Fruit fly (Drosophila melanogaster): Measurements from ENCODE around the gene CG17544.
A peak's percentile ranks its signal among the peaks of the same experiment; 100 is the strongest.

Gene CG17544

DNA sequence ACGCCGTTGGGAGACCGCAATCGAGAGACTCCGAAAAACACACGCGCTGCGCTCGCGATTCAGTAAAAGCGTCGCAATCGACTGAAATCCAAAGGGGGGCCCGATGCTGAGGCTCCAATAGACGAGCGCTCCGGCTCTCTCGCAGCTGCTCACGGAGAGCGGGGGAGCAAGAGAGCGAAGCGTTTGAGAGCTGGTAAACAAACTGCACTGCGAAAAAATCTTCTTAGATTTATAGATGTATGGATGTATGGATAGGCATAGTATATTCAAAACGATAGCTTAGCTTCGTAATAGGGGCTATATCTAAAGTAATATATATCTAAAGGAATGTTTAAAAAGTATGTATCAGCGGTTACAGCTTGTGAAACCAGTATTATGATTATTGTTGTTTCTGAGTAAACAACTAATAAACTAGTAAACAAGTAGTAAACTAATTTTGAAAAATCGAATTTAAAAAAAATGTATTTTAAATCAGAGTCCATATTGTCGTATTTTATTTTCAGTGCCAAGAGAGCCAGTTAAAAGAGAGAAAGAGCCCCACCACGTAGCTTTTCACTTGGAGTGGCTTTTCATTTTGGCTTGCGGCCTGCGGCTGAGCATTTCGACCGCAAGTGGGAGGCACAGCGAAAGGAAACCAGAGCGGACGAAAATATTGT, 25.3 kb upstream of the CG17544 start, which contains the start of the genes Alp12 and CG13085 (continued):
- TF ChIP-seq CG17361 (GFP tag; IDR thresholded peaks at IDR 0.05), result peak; percentile 99
- peak; percentile 98 for TF ChIP-seq CG10979 (tag; optimal IDR thresholded peaks at IDR 0.05)
- TF ChIP-seq CG3726 (GFP tag; IDR thresholded peaks at IDR 0.05), result peak; percentile 92
- TF ChIP-seq ken (GFP tag; IDR thresholded peaks at IDR 0.05), result peak; percentile 92; the same call in 2 of the 3 replicates
- peak; percentile 81 for TF ChIP-seq CG17912 (GFP tag; optimal IDR thresholded peaks at IDR 0.05)
- peak; percentile 90 for TF ChIP-seq gt (GFP tag; IDR thresholded peaks at IDR 0.05)
- TF ChIP-seq Atf-2 (GFP tag; optimal IDR thresholded peaks at IDR 0.05), result peak; percentile 94
- peak; percentile 89 for TF ChIP-seq CG12236 (GFP tag; optimal IDR thresholded peaks at IDR 0.05)
- peak; percentile 94 for TF ChIP-seq cato (GFP tag; optimal IDR thresholded peaks at IDR 0.05; ENCODE audit: borderline replicate concordance)
- TF ChIP-seq Awh (GFP tag; IDR thresholded peaks at IDR 0.05), result peak; percentile 91; the same call in 1 of the 2 replicates
- TF ChIP-seq CG2199 (GFP tag; IDR thresholded peaks at IDR 0.05), result 0 out of 3 replicates have a peak, but pooled peaks have one; percentile 86
- peak; percentile 58 for TF ChIP-seq Sry-δ (GFP tag; optimal IDR thresholded peaks at IDR 0.05)
- TF ChIP-seq fd102C (GFP tag; optimal IDR thresholded peaks at IDR 0.05), result peak; percentile 23
- peak; percentile 96 for TF ChIP-seq jigr1 (GFP tag; IDR thresholded peaks at IDR 0.05)
- peak; percentile 94 for TF ChIP-seq mirr (GFP tag; optimal IDR thresholded peaks at IDR 0.05)
- TF ChIP-seq CG2678 (tag; optimal IDR thresholded peaks at IDR 0.05), result peak; percentile 99
- peak; percentile 88 for TF ChIP-seq CG33213 (GFP tag; optimal IDR thresholded peaks at IDR 0.05)
- TF ChIP-seq nau (GFP tag; optimal IDR thresholded peaks at IDR 0.05), result peak; percentile 99
- TF ChIP-seq CG8089 (GFP tag; optimal IDR thresholded peaks at IDR 0.05), result peak; percentile 84
- TF ChIP-seq bab2 (GFP tag; optimal IDR thresholded peaks at IDR 0.05), result peak; percentile 94
- peak; percentile 61 for TF ChIP-seq HmgD (GFP tag; optimal IDR thresholded peaks at IDR 0.05)
- TF ChIP-seq jing (GFP tag; optimal IDR thresholded peaks at IDR 0.05), result peak; percentile 94
- TF ChIP-seq CG11456 (GFP tag; IDR thresholded peaks at IDR 0.05), result peak; percentile 90
- peak; percentile 87 for TF ChIP-seq en (GFP tag; optimal IDR thresholded peaks at IDR 0.05)
- peak; percentile 97 for TF ChIP-seq CG8388 (GFP tag; optimal IDR thresholded peaks at IDR 0.05)
- TF ChIP-seq vvl (GFP tag; IDR thresholded peaks at IDR 0.05), result peak; percentile 97
- peak; percentile 88 for TF ChIP-seq Bdp1 (GFP tag; optimal IDR thresholded peaks at IDR 0.05)
- TF ChIP-seq CG6765 (GFP tag; optimal IDR thresholded peaks at IDR 0.05), result peak; percentile 99
- TF ChIP-seq chinmo (GFP tag; IDR thresholded peaks at IDR 0.05; ENCODE audit: partially characterized antibody), result peak; percentile 74; the same call in 1 of the 4 replicates
- TF ChIP-seq CG15696 (tag; optimal IDR thresholded peaks at IDR 0.05), result peak; percentile 86
- peak; percentile 99 for TF ChIP-seq gcm (GFP tag; optimal IDR thresholded peaks at IDR 0.05)
- peak; percentile 98 for TF ChIP-seq Atf6 (GFP tag; IDR thresholded peaks at IDR 0.05)
- TF ChIP-seq ara (GFP tag; IDR thresholded peaks at IDR 0.05), result peak; percentile 95
- TF ChIP-seq dmrt11E (tag; optimal IDR thresholded peaks at IDR 0.05), result peak; percentile 94
- TF ChIP-seq Neu2 (GFP tag; optimal IDR thresholded peaks at IDR 0.05; ENCODE audit: borderline replicate concordance), result peak; percentile 42
- TF ChIP-seq chn (GFP tag; optimal IDR thresholded peaks at IDR 0.05), result peak; percentile 94
- TF ChIP-seq CG4854 (GFP tag; optimal IDR thresholded peaks at IDR 0.05), result peak; percentile 91
- TF ChIP-seq Rx (GFP tag; IDR thresholded peaks at IDR 0.05), result peak; percentile 88
- TF ChIP-seq cg (GFP tag; optimal IDR thresholded peaks at IDR 0.05), result peak; percentile 5
- TF ChIP-seq hb (GFP tag; IDR thresholded peaks at IDR 0.05; ENCODE audit: partially characterized antibody), result no peak
- TF ChIP-seq CG14441 (GFP tag; IDR thresholded peaks at IDR 0.05), result peak; percentile 96
- no peak for TF ChIP-seq bbx (GFP tag; IDR thresholded peaks at IDR 0.05; ENCODE audit: partially characterized antibody)
- TF ChIP-seq CG11398 (GFP tag; optimal IDR thresholded peaks at IDR 0.05), result peak; percentile 89
- peak; percentile 90 for TF ChIP-seq Nf-YB (GFP tag; optimal IDR thresholded peaks at IDR 0.05)
- peak; percentile 83 for TF ChIP-seq CG1603 (tag; optimal IDR thresholded peaks at IDR 0.05)
- TF ChIP-seq gem (tag; optimal IDR thresholded peaks at IDR 0.05), result peak; percentile 99
- no peak for TF ChIP-seq CG14860 (GFP tag; IDR thresholded peaks at IDR 0.05; ENCODE audit: partially characterized antibody)
- TF ChIP-seq CG14014 (GFP tag; IDR thresholded peaks at IDR 0.05), result peak; percentile 95
- TF ChIP-seq CG8359 (GFP tag; optimal IDR thresholded peaks at IDR 0.05; ENCODE audit: borderline replicate concordance), result peak; percentile 92
